Worm (Caenorhabditis elegans): ENCODE data around the gene F53E10.1.
A peak's percentile ranks its signal among the peaks of the same experiment; 100 is the strongest.
"Not testable (repeated sequence)": the region's sequence is repeated elsewhere in the genome, so short reads cannot be mapped to it uniquely, and the experiment has no call there.

Gene F53E10.1

DNA sequence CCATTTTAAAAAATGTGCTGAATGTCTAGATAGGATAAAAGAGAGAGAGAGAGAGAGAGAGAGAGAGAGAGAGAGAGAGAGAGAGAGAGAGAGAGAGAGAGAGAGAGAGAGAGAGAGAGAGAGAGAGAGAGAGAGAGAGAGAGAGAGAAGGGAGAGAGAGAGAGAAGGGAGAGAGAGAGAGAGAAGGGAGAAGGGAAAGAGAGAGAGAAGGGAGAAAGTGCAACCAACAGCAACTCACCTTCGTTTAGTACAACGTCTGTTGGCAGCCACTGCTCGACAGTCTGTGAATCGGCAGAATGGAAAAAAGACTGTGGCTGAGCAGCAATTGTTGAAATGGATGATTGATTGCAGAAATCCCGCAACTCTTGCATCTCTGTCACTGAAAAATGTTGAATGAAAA, 8.7 kb downstream of the F53E10.1 start:
- no peak for TF ChIP-seq zip-8 (tag; optimal IDR thresholded peaks at IDR 0.05)
- TF ChIP-seq ztf-11 (tag; optimal IDR thresholded peaks at IDR 0.05), result no peak
- TF ChIP-seq flh-1 (GFP tag; optimal IDR thresholded peaks at IDR 0.05), result no peak
- TF ChIP-seq elt-1 (tag; optimal IDR thresholded peaks at IDR 0.05; ENCODE audit: borderline replicate concordance, insufficient read depth), result no peak
- TF ChIP-seq mls-2 (tag; optimal IDR thresholded peaks at IDR 0.05), result peak; percentile 3
- no peak for TF ChIP-seq nhr-237 (tag; optimal IDR thresholded peaks at IDR 0.05)
- no peak for TF ChIP-seq ceh-43 (GFP tag; optimal IDR thresholded peaks at IDR 0.05)
- no peak for TF ChIP-seq blmp-1 (tag; optimal IDR thresholded peaks at IDR 0.05)
- no peak for TF ChIP-seq pha-4 (tag; optimal IDR thresholded peaks at IDR 0.05)
- TF ChIP-seq ham-2 (GFP tag; optimal IDR thresholded peaks at IDR 0.05), result no peak
- TF ChIP-seq unc-62 (GFP tag; optimal IDR thresholded peaks at IDR 0.05), result no peak
- no peak for TF ChIP-seq hlh-1 (tag; optimal IDR thresholded peaks at IDR 0.05)
- no peak for TF ChIP-seq elt-3 (tag; optimal IDR thresholded peaks at IDR 0.05)
- peak; percentile 32 for TF ChIP-seq M03D4.4 (tag; optimal IDR thresholded peaks at IDR 0.05)
- TF ChIP-seq tbx-8 (GFP tag; optimal IDR thresholded peaks at IDR 0.05), result no peak
- peak; percentile 45 for TF ChIP-seq lin-32 (GFP tag; optimal IDR thresholded peaks at IDR 0.05)
- TF ChIP-seq nhr-12 (tag; optimal IDR thresholded peaks at IDR 0.05), result no peak
- no peak for TF ChIP-seq ceh-83 (GFP tag; optimal IDR thresholded peaks at IDR 0.05)

DNA sequence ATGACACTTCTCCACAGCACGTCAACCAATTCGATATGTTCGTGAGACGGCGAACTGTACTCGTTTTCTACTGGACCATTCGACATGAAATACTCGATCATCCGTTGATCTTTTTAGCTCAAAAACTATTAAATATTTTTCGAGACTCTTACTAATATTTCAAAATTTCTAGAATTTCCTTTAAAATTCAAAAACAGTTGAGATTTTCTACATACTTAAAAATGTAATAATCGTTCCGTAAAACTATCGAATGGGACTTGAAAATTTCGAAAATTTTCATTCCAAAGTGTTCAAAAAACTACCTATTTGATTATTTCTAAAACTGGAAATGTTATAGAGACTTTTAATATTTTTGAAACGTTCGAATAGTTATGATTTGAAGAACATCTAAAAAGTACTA, 10.2 kb downstream of the F53E10.1 start, which contains the start of gene sknr-1:
sknr-1 (minus strand) TSS at position 101 of the 400 bp plus-strand sequence.
- not testable (repeated sequence) for TF ChIP-seq nhr-2 (tag; optimal IDR thresholded peaks at IDR 0.05); elt-1 (tag; optimal IDR thresholded peaks at IDR 0.05; ENCODE audit: borderline replicate concordance, insufficient read depth); ces-1 (GFP tag; optimal IDR thresholded peaks at IDR 0.05)

DNA sequence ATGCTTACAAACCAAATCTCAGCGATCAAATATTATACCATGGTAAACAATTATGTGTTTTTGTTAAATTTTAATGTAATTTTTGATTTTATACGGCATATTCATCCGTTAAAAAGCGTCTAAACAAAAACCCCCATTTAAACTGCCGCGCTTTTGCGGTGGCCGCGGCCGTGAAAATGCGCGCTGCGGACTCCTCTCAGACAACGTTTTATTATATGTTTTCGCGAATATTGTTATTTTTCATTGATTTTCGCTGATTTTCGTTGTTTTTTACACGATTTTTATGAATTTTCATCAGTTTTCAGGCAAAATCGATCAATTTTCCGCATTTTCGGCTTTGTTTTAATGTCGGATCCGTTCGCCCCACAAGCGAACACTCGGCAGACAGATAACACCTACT, 23.4 kb downstream of the F53E10.1 start, which contains the start of gene W02H5.19:
W02H5.19 (plus strand) TSS at position 346 of the 400 bp plus-strand sequence.
- TF ChIP-seq mep-1 (tag; optimal IDR thresholded peaks at IDR 0.05) (peak; percentile 36), unc-120 (tag; optimal IDR thresholded peaks at IDR 0.05; ENCODE audit: poor library complexity, severe bottlenecking) (no peak), ceh-43 (GFP tag; optimal IDR thresholded peaks at IDR 0.05) (no peak), unc-62 (GFP tag; optimal IDR thresholded peaks at IDR 0.05) (no peak), ham-2 (GFP tag; optimal IDR thresholded peaks at IDR 0.05) (no peak), nhr-12 (tag; optimal IDR thresholded peaks at IDR 0.05) (no peak), ceh-39 (tag; optimal IDR thresholded peaks at IDR 0.05) (no peak), cnd-1 (tag; optimal IDR thresholded peaks at IDR 0.05) (peak; percentile 2), ceh-83 (GFP tag; optimal IDR thresholded peaks at IDR 0.05) (no peak), sptf-1 (tag; optimal IDR thresholded peaks at IDR 0.05) (peak; percentile 44), unc-39 (tag; optimal IDR thresholded peaks at IDR 0.05) (no peak), pha-4 (tag; optimal IDR thresholded peaks at IDR 0.05) (peak; percentile 39), sem-2 (GFP tag; optimal IDR thresholded peaks at IDR 0.05) (no peak), nhr-237 (tag; optimal IDR thresholded peaks at IDR 0.05) (peak; percentile 46), nhr-2 (tag; optimal IDR thresholded peaks at IDR 0.05) (no peak), mls-2 (tag; optimal IDR thresholded peaks at IDR 0.05) (peak; percentile 36), lin-13 (tag; optimal IDR thresholded peaks at IDR 0.05) (peak; percentile 6), ces-1 (GFP tag; optimal IDR thresholded peaks at IDR 0.05) (peak; percentile 26), snpc-4 (tag; optimal IDR thresholded peaks at IDR 0.05) (no peak), elt-1 (tag; optimal IDR thresholded peaks at IDR 0.05; ENCODE audit: borderline replicate concordance, insufficient read depth) (no peak)

DNA sequence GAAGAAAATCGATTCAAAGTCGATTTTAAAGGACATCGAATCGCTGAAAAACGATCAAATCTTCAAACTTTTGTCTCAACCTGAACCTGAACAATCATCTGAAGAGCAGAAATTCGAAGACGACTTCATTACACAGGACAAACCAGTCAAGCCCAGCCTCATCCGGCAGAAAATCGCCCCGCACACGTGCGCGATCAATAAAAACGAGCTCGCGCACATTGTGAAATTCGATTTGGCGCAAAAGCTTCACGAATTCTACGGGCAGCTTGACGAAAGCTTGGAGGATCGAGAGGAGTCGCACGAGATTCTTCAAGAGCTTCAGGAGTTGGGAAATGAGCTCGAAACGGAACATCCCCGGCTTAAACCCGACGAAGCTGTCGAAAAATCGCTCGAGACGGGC, 23.9 kb downstream of the F53E10.1 start, which contains the start of gene W02H5.2:
W02H5.2 (plus strand) TSS at position 301 of the 400 bp plus-strand sequence.
- TF ChIP-seq nhr-2 (tag; optimal IDR thresholded peaks at IDR 0.05) (no peak), lin-32 (GFP tag; optimal IDR thresholded peaks at IDR 0.05) (no peak), hlh-1 (tag; optimal IDR thresholded peaks at IDR 0.05) (no peak), snpc-4 (tag; optimal IDR thresholded peaks at IDR 0.05) (no peak), ceh-39 (tag; optimal IDR thresholded peaks at IDR 0.05) (no peak), nhr-12 (tag; optimal IDR thresholded peaks at IDR 0.05) (no peak), nhr-76 (tag; optimal IDR thresholded peaks at IDR 0.05) (no peak), unc-39 (tag; optimal IDR thresholded peaks at IDR 0.05) (no peak), M03D4.4 (tag; optimal IDR thresholded peaks at IDR 0.05) (no peak), ztf-11 (tag; optimal IDR thresholded peaks at IDR 0.05) (no peak), elt-1 (tag; optimal IDR thresholded peaks at IDR 0.05; ENCODE audit: borderline replicate concordance, insufficient read depth) (no peak), lin-13 (tag; optimal IDR thresholded peaks at IDR 0.05) (no peak)

DNA sequence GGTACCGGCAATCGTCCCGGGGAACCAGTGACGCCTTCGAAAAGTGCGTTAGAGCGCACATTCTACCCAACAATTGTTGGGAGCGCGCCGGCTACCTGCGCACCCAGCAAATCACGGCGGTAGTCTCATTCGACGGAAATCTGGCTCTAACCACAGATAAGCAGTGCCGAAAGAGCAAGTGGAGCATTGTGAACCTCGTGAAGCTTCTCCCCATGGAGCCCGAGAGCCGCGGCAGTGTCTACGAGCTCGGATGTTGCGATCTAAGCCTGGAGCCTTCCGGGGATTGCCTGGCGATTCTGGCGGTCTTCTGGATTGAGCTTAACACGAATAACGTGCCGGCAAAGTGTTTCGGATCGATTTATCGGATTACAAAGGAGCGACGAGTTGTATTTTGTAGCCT, 24.4 kb downstream of the F53E10.1 start:
- no peak for TF ChIP-seq blmp-1 (tag; optimal IDR thresholded peaks at IDR 0.05)
- TF ChIP-seq drap-1 (GFP tag; optimal IDR thresholded peaks at IDR 0.05), result no peak
- TF ChIP-seq lin-13 (tag; optimal IDR thresholded peaks at IDR 0.05), result no peak
- TF ChIP-seq lin-32 (GFP tag; optimal IDR thresholded peaks at IDR 0.05), result no peak
- no peak for TF ChIP-seq nhr-76 (tag; optimal IDR thresholded peaks at IDR 0.05)
- TF ChIP-seq unc-120 (tag; optimal IDR thresholded peaks at IDR 0.05; ENCODE audit: poor library complexity, severe bottlenecking), result no peak
- no peak for TF ChIP-seq flh-1 (GFP tag; optimal IDR thresholded peaks at IDR 0.05)
- TF ChIP-seq mls-2 (tag; optimal IDR thresholded peaks at IDR 0.05), result no peak
- TF ChIP-seq ztf-11 (tag; optimal IDR thresholded peaks at IDR 0.05), result no peak
- TF ChIP-seq elt-3 (tag; optimal IDR thresholded peaks at IDR 0.05), result no peak
- no peak for TF ChIP-seq pha-4 (tag; optimal IDR thresholded peaks at IDR 0.05)
- no peak for TF ChIP-seq unc-39 (tag; optimal IDR thresholded peaks at IDR 0.05)
- TF ChIP-seq bed-3 (GFP tag; optimal IDR thresholded peaks at IDR 0.05), result no peak
- TF ChIP-seq snpc-4 (tag; optimal IDR thresholded peaks at IDR 0.05), result no peak
- no peak for TF ChIP-seq nhr-237 (tag; optimal IDR thresholded peaks at IDR 0.05)

All from whole organism, mixed stage, embryonic.